Worm (Caenorhabditis elegans): ENCODE measurements around the gene rhr-2.

- TF ChIP-seq ztf-11 (tag; optimal IDR thresholded peaks at IDR 0.05) (no peak), egl-27 (tag; optimal IDR thresholded peaks at IDR 0.05) (no peak), fkh-10 (GFP tag; optimal IDR thresholded peaks at IDR 0.05) (no peak), pqm-1 (tag; optimal IDR thresholded peaks at IDR 0.05) (no peak), elt-1 (tag; optimal IDR thresholded peaks at IDR 0.05) (no peak), jun-1 (tag; optimal IDR thresholded peaks at IDR 0.05) (no peak), unc-39 (tag; optimal IDR thresholded peaks at IDR 0.05) (no peak), nhr-237 (tag; optimal IDR thresholded peaks at IDR 0.05) (no peak), ZK546.5 (tag; optimal IDR thresholded peaks at IDR 0.05) (no peak)
Observed at ce11 chrV:11686877-11687276, 43.1 kb downstream of the rhr-2 start, which contains the start of gene W05E10.2.

Data from whole organism, L3 larva.